Fruit fly (Drosophila melanogaster) S2 (cell line): Measurements from ENCODE around the gene Cyp304a1.

Experiments
- CG8478 ChIP-seq: fragments of >200 bp; optimal IDR thresholded peaks from 2 replicates; lab custom pipeline; 2018
- CTCF ChIP-seq, 2 experiments: fragments of >200 bp; optimal IDR thresholded peaks; 2 replicates each; lab custom pipeline; 2018

DNA sequence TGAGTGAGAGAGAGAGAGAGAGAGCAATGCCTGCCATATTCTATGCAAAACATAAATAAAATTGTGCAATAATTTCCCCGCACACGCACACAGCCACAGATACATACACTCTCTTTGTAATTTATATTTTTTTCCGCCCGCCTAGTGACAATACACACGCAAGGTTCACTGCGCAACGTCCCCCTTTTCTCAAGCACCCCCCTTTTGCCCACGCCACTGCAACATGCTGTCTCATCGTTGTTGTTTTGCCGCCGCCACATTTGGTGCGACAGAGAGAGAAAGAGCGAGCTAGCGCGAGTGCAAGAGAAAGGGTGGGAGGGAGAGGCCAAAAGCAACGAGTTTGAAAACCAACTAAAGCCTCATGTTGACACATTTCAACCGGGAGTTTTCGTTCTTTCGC, 48.8 kb downstream of the Cyp304a1 start:
- TF ChIP-seq CTCF (optimal IDR thresholded peaks at IDR 0.05; lab: Kevin White, UChicago) (no peak), CG8478 (lab: Kevin White, UChicago) (no peak)
